Worm (Caenorhabditis elegans) whole organism, L1 larva: ENCODE data around the gene swt-5.

Experiments used
- alr-1 ChIP-seq: fragments of 200-800 bp; sonication (Bioruptor generic); optimal IDR thresholded peaks from 2 replicates; lab custom pipeline; 2018; ENCODE audit warnings: borderline replicate concordance, mild to moderate bottlenecking, missing genetic modification characterization, missing compliant biosample characterization
- ama-1 ChIP-seq: fragments of 150-350 bp; optimal IDR thresholded peaks from 2 replicates; lab custom pipeline; 2014
- mdl-1 ChIP-seq, 2 experiments: fragments of 150-350 bp; optimal IDR thresholded peaks; 2 replicates each; lab custom pipeline; 2014 to 2017; ENCODE audit warnings: missing biosample characterization in 2 of 2, missing genetic modification characterization in 2 of 2, inconsistent platforms in 1 of 2
- nhr-11 ChIP-seq: fragments of 150-350 bp; optimal IDR thresholded peaks from 2 replicates; lab custom pipeline; 2014; ENCODE audit warnings: missing biosample characterization, missing genetic modification characterization
- nhr-237 ChIP-seq: fragments of 150-350 bp; optimal IDR thresholded peaks from 2 replicates; lab custom pipeline; 2014; ENCODE audit warnings: missing biosample characterization, missing genetic modification characterization
- skn-1 ChIP-seq: fragments of 150-350 bp; optimal IDR thresholded peaks from 2 replicates; lab custom pipeline; 2014; ENCODE audit warnings: missing biosample characterization, missing genetic modification characterization
- tbx-2 ChIP-seq: sonication (generic microtip); optimal IDR thresholded peaks from 2 replicates; lab custom pipeline; 2016; ENCODE audit warnings: missing genetic modification characterization, missing compliant biosample characterization
- zag-1 ChIP-seq: fragments of 150-350 bp; optimal IDR thresholded peaks from 2 replicates; lab custom pipeline; 2014; ENCODE audit warnings: missing biosample characterization, missing genetic modification characterization

DNA sequence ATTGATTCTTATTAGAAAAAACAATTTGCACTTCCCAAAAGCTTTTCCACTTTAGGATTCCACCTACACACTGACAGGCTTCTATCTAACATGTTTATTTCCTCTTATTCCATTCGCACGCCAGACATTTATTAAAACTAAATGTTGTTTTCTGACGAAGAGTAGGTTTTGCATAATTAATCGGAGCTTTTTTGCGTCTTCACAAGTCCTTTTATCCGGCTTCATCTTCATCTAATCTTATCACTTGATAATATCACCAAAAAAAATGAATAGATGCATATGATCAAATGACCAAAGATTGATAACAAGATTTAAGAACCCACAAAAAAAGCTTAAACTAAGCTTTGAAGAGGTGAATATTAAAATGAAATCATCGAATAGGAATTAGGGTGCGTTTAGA lies 35.7 kb upstream of the swt-5 start:
- TF ChIP-seq tbx-2 (no peak), zag-1 (tag; lab: Kevin White, UChicago) (no peak), skn-1 (tag; lab: Kevin White, UChicago) (no peak), nhr-11 (no peak), mdl-1 (tag; optimal IDR thresholded peaks at IDR 0.05; lab: Kevin White, UChicago) (no peak), nhr-237 (tag; lab: Kevin White, UChicago) (no peak), alr-1 (tag; lab: Kevin White, UChicago) (no peak), ama-1 (lab: Kevin White, UChicago) (no peak)
